Worm (Caenorhabditis elegans): ENCODE data around the gene Y43C5B.2.
"Not testable (repeated sequence)": the region's sequence is repeated elsewhere in the genome, so short reads cannot be mapped to it uniquely, and the experiment has no call there.

The Y43C5B.2 gene

ce11 chrIV:10357072-10357471 is 4.9 kb upstream of the Y43C5B.2 start, which contains the start of gene R11A8.1:
Gene R11A8.1 (minus strand): TSS chrIV:10357172.
- TF ChIP-seq unc-62 (GFP tag; optimal IDR thresholded peaks at IDR 0.05), result no peak

- TF ChIP-seq unc-62 (GFP tag; optimal IDR thresholded peaks at IDR 0.05), result no peak
Observed at ce11 chrIV:10349871-10350640, 2.1 kb downstream of the Y43C5B.2 start, which contains the start of the genes unc-43 and Y43C5B.3. Gene unc-43 (minus strand): TSS chrIV:10350217. Gene Y43C5B.3 (plus strand): TSS chrIV:10350590.

- TF ChIP-seq unc-62 (GFP tag; optimal IDR thresholded peaks at IDR 0.05), result no peak
Observed at ce11 chrIV:10347528-10347927, 4.6 kb downstream of the Y43C5B.2 start.

ce11 chrIV:10346948-10347347 is 5.2 kb downstream of the Y43C5B.2 start:
- no peak for TF ChIP-seq unc-62 (GFP tag; optimal IDR thresholded peaks at IDR 0.05)

- no peak for TF ChIP-seq unc-62 (GFP tag; optimal IDR thresholded peaks at IDR 0.05)
Observed at ce11 chrIV:10345990-10346389, 6.2 kb downstream of the Y43C5B.2 start.

- no peak for TF ChIP-seq unc-62 (GFP tag; optimal IDR thresholded peaks at IDR 0.05)
Observed at ce11 chrIV:10345486-10345885, 6.7 kb downstream of the Y43C5B.2 start.

- no peak for TF ChIP-seq unc-62 (GFP tag; optimal IDR thresholded peaks at IDR 0.05)
Observed at ce11 chrIV:10344621-10345020, 7.5 kb downstream of the Y43C5B.2 start.

ce11 chrIV:10342361-10342706 is 9.8 kb downstream of the Y43C5B.2 start:
- TF ChIP-seq unc-62 (GFP tag; optimal IDR thresholded peaks at IDR 0.05), result no peak

ce11 chrIV:10341618-10342360 is 10.4 kb downstream of the Y43C5B.2 start:
- TF ChIP-seq unc-62 (GFP tag; optimal IDR thresholded peaks at IDR 0.05), result no peak

ce11 chrIV:10339701-10340100 is 12.4 kb downstream of the Y43C5B.2 start:
- TF ChIP-seq unc-62 (GFP tag; optimal IDR thresholded peaks at IDR 0.05), result no peak

- TF ChIP-seq unc-62 (GFP tag; optimal IDR thresholded peaks at IDR 0.05), result no peak
Observed at ce11 chrIV:10337286-10337685, 14.9 kb downstream of the Y43C5B.2 start.

- no peak for TF ChIP-seq unc-62 (GFP tag; optimal IDR thresholded peaks at IDR 0.05)
Observed at ce11 chrIV:10331882-10332281, 20.3 kb downstream of the Y43C5B.2 start.

ce11 chrIV:10330962-10331361 is 21.2 kb downstream of the Y43C5B.2 start:
- TF ChIP-seq unc-62 (GFP tag; optimal IDR thresholded peaks at IDR 0.05), result no peak

ce11 chrIV:10322650-10323049 is 29.5 kb downstream of the Y43C5B.2 start, which contains the start of gene R09E10.1:
Gene R09E10.1 (minus strand): TSS chrIV:10322750.
- not testable (repeated sequence) for TF ChIP-seq unc-62 (GFP tag; optimal IDR thresholded peaks at IDR 0.05)

ce11 chrIV:10318199-10318598 is 33.9 kb downstream of the Y43C5B.2 start, which contains the start of gene R09E10.2:
Gene R09E10.2 (minus strand): TSS chrIV:10318299.
- TF ChIP-seq unc-62 (GFP tag; optimal IDR thresholded peaks at IDR 0.05), result no peak

ce11 chrIV:10313565-10313964 is 38.6 kb downstream of the Y43C5B.2 start, which contains the start of gene acs-18:
Gene acs-18 (minus strand): TSS chrIV:10313665.
- no peak for TF ChIP-seq unc-62 (GFP tag; optimal IDR thresholded peaks at IDR 0.05)

- TF ChIP-seq unc-62 (GFP tag; optimal IDR thresholded peaks at IDR 0.05), result no peak
Observed at ce11 chrIV:10311115-10311514, 41.0 kb downstream of the Y43C5B.2 start.

All from whole organism, dauer.